Fruit fly (Drosophila melanogaster) whole organism, embryonic: ENCODE measurements around the gene CG9992.

Source experiments
- CG10267 ChIP-seq: fragments of 200-800 bp; sonication (Bioruptor generic); optimal IDR thresholded peaks from 2 replicates; lab custom pipeline; 2018; ENCODE audit warnings: missing biosample characterization, mild to moderate bottlenecking, missing genetic modification characterization, moderate library complexity
- CG10274 ChIP-seq: fragments of 200-800 bp; sonication (Bioruptor generic); optimal IDR thresholded peaks from 3 replicates; lab custom pipeline; 2017; ENCODE audit warnings: missing biosample characterization, mild to moderate bottlenecking, missing genetic modification characterization
- CG10565 ChIP-seq: fragments of 200-800 bp; sonication (Bioruptor generic); optimal IDR thresholded peaks from 3 replicates; lab custom pipeline; 2016; ENCODE audit warnings: missing biosample characterization, mild to moderate bottlenecking, missing genetic modification characterization
- CG10959 ChIP-seq: fragments of 200-800 bp; sonication (Bioruptor generic); IDR thresholded peaks from 2 replicates; pipeline ENCODE4 v1.3.6; 2022; ENCODE audit warnings: missing biosample characterization, missing genetic modification characterization
- CG11398 ChIP-seq: fragments of 200-800 bp; sonication (Bioruptor generic); optimal IDR thresholded peaks from 2 replicates; lab custom pipeline; 2016; ENCODE audit warnings: missing biosample characterization, missing genetic modification characterization
- CG13624 ChIP-seq: fragments of 200-800 bp; sonication (Bioruptor generic); optimal IDR thresholded peaks from 2 replicates; lab custom pipeline; 2016; ENCODE audit warnings: missing biosample characterization, missing genetic modification characterization
- CG14667 ChIP-seq: fragments of 200-800 bp; sonication (Bioruptor generic); IDR thresholded peaks from 2 replicates; pipeline ENCODE4 v1.3.6; 2022; ENCODE audit warnings: missing biosample characterization, missing genetic modification characterization
- CG14710 ChIP-seq: fragments of 200-800 bp; sonication (Bioruptor generic); optimal IDR thresholded peaks from 3 replicates; lab custom pipeline; 2019; ENCODE audit warnings: missing biosample characterization, mild to moderate bottlenecking, missing genetic modification characterization, moderate library complexity
- CG14860 ChIP-seq: fragments of 200-800 bp; sonication (Bioruptor generic); IDR thresholded peaks from 3 replicates; pipeline ENCODE4 v1.3.6; 2022; ENCODE audit warnings: missing biosample characterization, missing genetic modification characterization; ENCODE audit not compliant: partially characterized antibody
- CG15514 ChIP-seq: fragments of 200-800 bp; sonication (Bioruptor generic); optimal IDR thresholded peaks from 3 replicates; lab custom pipeline; 2017; ENCODE audit warnings: missing biosample characterization, missing genetic modification characterization, mild to moderate bottlenecking, moderate library complexity, missing genetic modification reagents
- CG16815 ChIP-seq: fragments of 200-800 bp; sonication (Bioruptor generic); optimal IDR thresholded peaks from 3 replicates; lab custom pipeline; 2017; ENCODE audit warnings: missing biosample characterization, mild to moderate bottlenecking, missing genetic modification characterization
- CG17912 ChIP-seq: fragments of 200-800 bp; sonication (Bioruptor generic); optimal IDR thresholded peaks from 2 replicates; lab custom pipeline; 2018; ENCODE audit warnings: missing biosample characterization, mild to moderate bottlenecking, missing genetic modification characterization
- CG2120 ChIP-seq: fragments of 200-800 bp; sonication (Bioruptor generic); optimal IDR thresholded peaks from 3 replicates; lab custom pipeline; 2016; ENCODE audit warnings: missing biosample characterization, missing genetic modification characterization
- CG2129 ChIP-seq: fragments of 200-800 bp; sonication (Bioruptor generic); IDR thresholded peaks from 2 replicates; pipeline ENCODE4 v1.3.6; 2022; ENCODE audit warnings: missing biosample characterization, missing genetic modification characterization; ENCODE audit not compliant: partially characterized antibody
- CG30403 ChIP-seq: fragments of 200-800 bp; sonication (Bioruptor generic); optimal IDR thresholded peaks from 3 replicates; lab custom pipeline; 2016; ENCODE audit warnings: missing biosample characterization, missing genetic modification characterization
- CG31388 ChIP-seq: fragments of 200-800 bp; sonication (Bioruptor generic); optimal IDR thresholded peaks from 2 replicates; lab custom pipeline; 2016; ENCODE audit warnings: missing biosample characterization, missing genetic modification characterization
- CG3847 ChIP-seq: fragments of 200-800 bp; sonication (Bioruptor generic); IDR thresholded peaks from 2 replicates; pipeline ENCODE4 v1.3.6; 2022; ENCODE audit warnings: missing biosample characterization, missing genetic modification characterization
- CG5180 ChIP-seq: fragments of 200-800 bp; sonication (Bioruptor generic); optimal IDR thresholded peaks from 3 replicates; lab custom pipeline; 2017; ENCODE audit warnings: missing biosample characterization, missing genetic modification characterization, mild to moderate bottlenecking, moderate library complexity, missing genetic modification reagents
- CG6272 ChIP-seq: fragments of 200-800 bp; sonication (Bioruptor generic); IDR thresholded peaks from 2 replicates; pipeline ENCODE4 v1.3.6; 2022; ENCODE audit warnings: missing biosample characterization, missing genetic modification characterization
- CG6654 ChIP-seq: fragments of 200-800 bp; sonication (Bioruptor generic); optimal IDR thresholded peaks from 2 replicates; lab custom pipeline; 2017; ENCODE audit warnings: missing biosample characterization, mild to moderate bottlenecking, missing genetic modification characterization
- CG6765 ChIP-seq: fragments of 200-800 bp; sonication (Bioruptor generic); optimal IDR thresholded peaks from 3 replicates; lab custom pipeline; 2017; ENCODE audit warnings: missing biosample characterization, mild to moderate bottlenecking, missing genetic modification characterization
- CG6813 ChIP-seq: fragments of 200-800 bp; sonication (Bioruptor generic); optimal IDR thresholded peaks from 2 replicates; lab custom pipeline; 2017; ENCODE audit warnings: missing biosample characterization, missing genetic modification characterization, mild to moderate bottlenecking, moderate library complexity, missing genetic modification reagents
- CG7745 ChIP-seq: fragments of 200-800 bp; sonication (Bioruptor generic); optimal IDR thresholded peaks from 2 replicates; lab custom pipeline; 2018; ENCODE audit warnings: missing biosample characterization, mild to moderate bottlenecking, missing genetic modification characterization, moderate library complexity
- CG9727 ChIP-seq: fragments of 200-800 bp; sonication (Bioruptor generic); optimal IDR thresholded peaks from 3 replicates; lab custom pipeline; 2017; ENCODE audit warnings: missing biosample characterization, mild to moderate bottlenecking, missing genetic modification characterization
- ERR ChIP-seq: fragments of 200-800 bp; sonication (Bioruptor generic); optimal IDR thresholded peaks from 2 replicates; lab custom pipeline; 2016; ENCODE audit warnings: missing biosample characterization, missing genetic modification characterization
- Gug ChIP-seq: fragments of 200-800 bp; sonication (Bioruptor generic); IDR thresholded peaks from 4 replicates; pipeline ENCODE4 v1.3.6; 2022; ENCODE audit warnings: missing biosample characterization, missing genetic modification characterization
- Hand ChIP-seq: fragments of 200-800 bp; sonication (Bioruptor generic); optimal IDR thresholded peaks from 2 replicates; lab custom pipeline; 2017; ENCODE audit warnings: mild to moderate bottlenecking, missing biosample characterization, missing genetic modification reagents, missing genetic modification characterization
- Hr3 ChIP-seq: fragments of 200-800 bp; sonication (Bioruptor generic); optimal IDR thresholded peaks from 3 replicates; lab custom pipeline; 2016; ENCODE audit warnings: missing biosample characterization, missing genetic modification characterization
- NC2β ChIP-seq: fragments of 200-800 bp; sonication (Bioruptor generic); optimal IDR thresholded peaks from 2 replicates; lab custom pipeline; 2016; ENCODE audit warnings: missing biosample characterization, missing genetic modification characterization
- Nf-YC ChIP-seq: fragments of 200-800 bp; optimal IDR thresholded peaks from 3 replicates; lab custom pipeline; 2019; ENCODE audit warnings: missing biosample characterization, mild to moderate bottlenecking, missing genetic modification characterization, moderate library complexity
- Usf ChIP-seq: fragments of 200-800 bp; sonication (Bioruptor generic); optimal IDR thresholded peaks from 2 replicates; lab custom pipeline; 2017; ENCODE audit warnings: missing genotype, missing biosample characterization, missing genetic modification characterization
- Xbp1 ChIP-seq: fragments of 200-800 bp; sonication (Bioruptor generic); optimal IDR thresholded peaks from 3 replicates; lab custom pipeline; 2016; ENCODE audit warnings: missing biosample characterization, mild to moderate bottlenecking, missing genetic modification characterization
- YL-1 ChIP-seq: fragments of 200-800 bp; sonication (Bioruptor generic); optimal IDR thresholded peaks from 3 replicates; lab custom pipeline; 2017; ENCODE audit warnings: missing biosample characterization, mild to moderate bottlenecking, missing genetic modification characterization
- btn ChIP-seq: fragments of 200-800 bp; sonication (Bioruptor generic); optimal IDR thresholded peaks from 2 replicates; lab custom pipeline; 2016; ENCODE audit warnings: missing biosample characterization, missing genetic modification characterization
- dimm ChIP-seq: fragments of 200-800 bp; sonication (Bioruptor generic); IDR thresholded peaks from 2 replicates; pipeline ENCODE4 v1.3.6; 2022; ENCODE audit warnings: missing biosample characterization, missing genetic modification characterization
- dpn ChIP-seq, 2 experiments: fragments of 200-800 bp; sonication (Bioruptor generic); optimal IDR thresholded peaks; 3 replicates each; lab custom pipeline; 2016; ENCODE audit warnings: missing biosample characterization in 2 of 2, missing genetic modification characterization in 2 of 2
- eyg ChIP-seq: fragments of 200-800 bp; sonication (Bioruptor generic); optimal IDR thresholded peaks from 3 replicates; lab custom pipeline; 2016; ENCODE audit warnings: missing biosample characterization, missing genetic modification characterization
- grau ChIP-seq: fragments of 200-800 bp; optimal IDR thresholded peaks from 3 replicates; lab custom pipeline; 2019; ENCODE audit warnings: missing biosample characterization, mild to moderate bottlenecking, missing genetic modification characterization, moderate library complexity
- hkb ChIP-seq, 2 experiments: fragments of 200-800 bp in 1 of 2; fragments of >200 bp in 1 of 2; sonication (Bioruptor generic) in 1 of 2; IDR thresholded peaks in 1 of 2; optimal IDR thresholded peaks in 1 of 2; 2 replicates each; pipeline versions ENCODE4 v1.3.6 to Lab custom; 2017 to 2022; ENCODE audit warnings: missing biosample characterization in 1 of 2, missing genetic modification characterization in 1 of 2
- klu ChIP-seq: fragments of 200-800 bp; sonication (Bioruptor generic); IDR thresholded peaks from 2 replicates; pipeline ENCODE4 v1.3.6; 2022; ENCODE audit warnings: missing biosample characterization, missing genetic modification characterization
- mirr ChIP-seq: fragments of 200-800 bp; sonication (Bioruptor generic); optimal IDR thresholded peaks from 3 replicates; lab custom pipeline; 2018; ENCODE audit warnings: missing biosample characterization, mild to moderate bottlenecking, missing genetic modification characterization
- pb ChIP-seq: fragments of 200-800 bp; sonication (Bioruptor generic); optimal IDR thresholded peaks from 3 replicates; lab custom pipeline; 2016; ENCODE audit warnings: missing biosample characterization, missing genetic modification characterization
- scrt ChIP-seq: fragments of 200-800 bp; sonication (Bioruptor generic); optimal IDR thresholded peaks from 2 replicates; lab custom pipeline; 2018; ENCODE audit warnings: missing biosample characterization, mild to moderate bottlenecking, missing genetic modification characterization, moderate library complexity
- sens-2 ChIP-seq: fragments of 200-800 bp; sonication (Bioruptor generic); IDR thresholded peaks from 2 replicates; pipeline ENCODE4 v1.3.6; 2022; ENCODE audit warnings: missing biosample characterization, missing genetic modification characterization
- sisA ChIP-seq: fragments of 200-800 bp; sonication (Bioruptor generic); IDR thresholded peaks from 2 replicates; pipeline ENCODE4 v1.3.6; 2022; ENCODE audit warnings: missing biosample characterization, missing genetic modification characterization
- slbo ChIP-seq: fragments of 200-800 bp; sonication (Bioruptor generic); IDR thresholded peaks from 2 replicates; pipeline ENCODE4 v1.3.6; 2022; ENCODE audit warnings: missing biosample characterization, missing genetic modification characterization
- ssp ChIP-seq: fragments of 200-800 bp; sonication (Bioruptor generic); IDR thresholded peaks from 2 replicates; pipeline ENCODE4 v1.3.6; 2022; ENCODE audit warnings: missing biosample characterization, missing genetic modification characterization
- twi ChIP-seq: fragments of 200-800 bp; optimal IDR thresholded peaks from 2 replicates; lab custom pipeline; 2019; ENCODE audit warnings: missing biosample characterization, mild to moderate bottlenecking, missing genetic modification characterization, moderate library complexity
- vfl ChIP-seq: fragments of 200-800 bp; sonication (Bioruptor generic); optimal IDR thresholded peaks from 2 replicates; lab custom pipeline; 2016; ENCODE audit warnings: missing biosample characterization, missing genetic modification characterization
- yki ChIP-seq: fragments of >200 bp; optimal IDR thresholded peaks from 3 replicates; lab custom pipeline; 2018

Gene CG9992

dm6 chrX:16332615-16333288 is 52.0 kb downstream of the CG9992 start (continued):
- TF ChIP-seq sisA = peak; percentile 91
- TF ChIP-seq CG10565 (GFP tag; lab: Kevin White, UChicago) = peak; percentile 83
- peak; percentile 96 for TF ChIP-seq CG30403 (GFP tag; lab: Kevin White, UChicago)
- peak; percentile 89 for TF ChIP-seq CG15514
- TF ChIP-seq vfl (GFP tag; lab: Kevin White, UChicago) = peak; percentile 93
- TF ChIP-seq ssp (GFP tag; lab: Robert Waterston, UW) = peak; percentile 80
- peak; percentile 89 for TF ChIP-seq ERR (GFP tag; lab: Kevin White, UChicago)
- TF ChIP-seq CG14860 (GFP tag; lab: Robert Waterston, UW) = no peak
- TF ChIP-seq dimm (GFP tag; lab: Robert Waterston, UW) = no peak
- TF ChIP-seq CG10959 = peak; percentile 81
- peak; percentile 3 for TF ChIP-seq yki (lab: Kevin White, UChicago)
- TF ChIP-seq CG7745 (tag; lab: Kevin White, UChicago) = peak; percentile 27
- TF ChIP-seq slbo (GFP tag; lab: Robert Waterston, UW) = peak; percentile 90
- peak; percentile 90 for TF ChIP-seq NC2β
- TF ChIP-seq CG2129 (GFP tag; lab: Robert Waterston, UW) = no peak
- peak; percentile 85 for TF ChIP-seq CG14667 (GFP tag; lab: Robert Waterston, UW)
- peak; percentile 96 for TF ChIP-seq grau
- TF ChIP-seq btn = peak; percentile 92
- peak; percentile 95 to 96 for TF ChIP-seq dpn (GFP tag; optimal IDR thresholded peaks at IDR 0.05; lab: Kevin White, UChicago)
- peak; percentile 91 for TF ChIP-seq YL-1 (GFP tag; lab: Kevin White, UChicago)
- peak; percentile 96 for TF ChIP-seq mirr (GFP tag; lab: Kevin White, UChicago)
- peak; percentile 90 for TF ChIP-seq Hr3 (GFP tag; lab: Kevin White, UChicago)
- peak; percentile 91 for TF ChIP-seq eyg (GFP tag; lab: Kevin White, UChicago)
- TF ChIP-seq Hand (GFP tag; lab: Kevin White, UChicago) = peak; percentile 96
- TF ChIP-seq CG6813 (GFP tag; lab: Kevin White, UChicago) = peak; percentile 95
- TF ChIP-seq Xbp1 (GFP tag; lab: Kevin White, UChicago) = peak; percentile 93
- TF ChIP-seq CG3847 = peak; percentile 93
- TF ChIP-seq CG17912 (GFP tag; lab: Kevin White, UChicago) = peak; percentile 91
- peak; percentile 84 for TF ChIP-seq klu
- TF ChIP-seq CG6654 (GFP tag; lab: Kevin White, UChicago) = peak; percentile 86
- peak; percentile 94 for TF ChIP-seq CG6765 (GFP tag; lab: Kevin White, UChicago)
- no peak for TF ChIP-seq hkb (optimal IDR thresholded peaks at IDR 0.05; lab: Kevin White, UChicago)
- TF ChIP-seq hkb (GFP tag; IDR thresholded peaks at IDR 0.05; lab: Robert Waterston, UW) = peak; percentile 94
- peak; percentile 89 for TF ChIP-seq Nf-YC (tag; lab: Kevin White, UChicago)
- peak; percentile 92 for TF ChIP-seq Usf (GFP tag; lab: Kevin White, UChicago)
- peak; percentile 97 for TF ChIP-seq CG2120 (GFP tag; lab: Kevin White, UChicago)
- peak; percentile 73 for TF ChIP-seq CG31388 (GFP tag; lab: Kevin White, UChicago)
- TF ChIP-seq scrt = peak; percentile 95
- TF ChIP-seq pb (GFP tag; lab: Kevin White, UChicago) = peak; percentile 92
- peak; percentile 91 for TF ChIP-seq CG5180 (GFP tag; lab: Kevin White, UChicago)
- TF ChIP-seq Gug (GFP tag; lab: Robert Waterston, UW) = peak; percentile 85
- TF ChIP-seq twi (tag; lab: Kevin White, UChicago) = peak; percentile 94
- TF ChIP-seq CG10267 (tag; lab: Kevin White, UChicago) = peak; percentile 92
- peak; percentile 96 for TF ChIP-seq CG14710 (tag; lab: Kevin White, UChicago)
- TF ChIP-seq CG13624 (GFP tag; lab: Kevin White, UChicago) = peak; percentile 96
- TF ChIP-seq CG11398 (GFP tag; lab: Kevin White, UChicago) = peak; percentile 94
- TF ChIP-seq CG10274 = peak; percentile 89
- TF ChIP-seq sens-2 (GFP tag; lab: Robert Waterston, UW) = peak; percentile 82
- peak; percentile 93 for TF ChIP-seq CG16815 (GFP tag; lab: Kevin White, UChicago)
- TF ChIP-seq CG9727 = peak; percentile 98
- TF ChIP-seq CG6272 (GFP tag; lab: Robert Waterston, UW) = peak; percentile 84
